Worm (Caenorhabditis elegans) whole organism, L4 larva: ENCODE results near the gene F37H8.6.

Experiments used
- D1046.2 ChIP-seq: fragments of 200-800 bp; sonication (Bioruptor generic); IDR thresholded peaks from 2 replicates; pipeline ENCODE4 v1.3.6; 2022; ENCODE audit warnings: missing genetic modification characterization, missing compliant biosample characterization
- F26F4.8 ChIP-seq: fragments of 200-800 bp; sonication (Bioruptor generic); conservative IDR thresholded peaks from 2 replicates; pipeline ENCODE4 v1.3.6; 2022; ENCODE audit warnings: missing genetic modification characterization, missing compliant biosample characterization
- T20F7.1 ChIP-seq: fragments of 200-800 bp; sonication (Bioruptor generic); optimal IDR thresholded peaks from 2 replicates; lab custom pipeline; 2018; ENCODE audit warnings: mild to moderate bottlenecking, missing genetic modification characterization, missing compliant biosample characterization
- T26A8.4 ChIP-seq: fragments of 200-800 bp; sonication (Bioruptor generic); IDR thresholded peaks from 2 replicates; pipeline ENCODE4 v1.3.6; 2022; ENCODE audit warnings: missing genetic modification characterization, missing compliant biosample characterization
- ZK337.2 ChIP-seq: fragments of 200-800 bp; sonication (Bioruptor generic); IDR thresholded peaks from 2 replicates; pipeline ENCODE4 v1.3.6; 2022; ENCODE audit warnings: missing genetic modification reagents, missing genetic modification characterization, missing compliant biosample characterization
- ZK546.5 ChIP-seq, 2 experiments: sonication (generic microtip); optimal IDR thresholded peaks; 2 replicates each; lab custom pipeline; 2017; ENCODE audit warnings: missing biosample characterization in 2 of 2, missing genetic modification characterization in 2 of 2
- ama-1 ChIP-seq: fragments of 150-350 bp; optimal IDR thresholded peaks from 2 replicates; lab custom pipeline; 2014; ENCODE audit warnings: inconsistent platforms, mixed read lengths
- ceh-44 ChIP-seq: fragments of 200-800 bp; sonication (Bioruptor generic); IDR thresholded peaks from 2 replicates; pipeline ENCODE4 v1.3.6; 2022; ENCODE audit warnings: missing genetic modification reagents, missing genetic modification characterization, missing compliant biosample characterization
- ceh-62 ChIP-seq: sonication (generic microtip); optimal IDR thresholded peaks from 2 replicates; lab custom pipeline; 2017; ENCODE audit warnings: missing biosample characterization, missing genetic modification characterization
- ceh-82 ChIP-seq: sonication (generic microtip); optimal IDR thresholded peaks from 2 replicates; lab custom pipeline; 2017; ENCODE audit warnings: missing biosample characterization, missing genetic modification characterization
- daf-12 ChIP-seq: fragments of 150-350 bp; optimal IDR thresholded peaks from 2 replicates; lab custom pipeline; 2014; ENCODE audit warnings: missing biosample characterization, missing genetic modification reagents, missing genetic modification characterization
- daf-16 ChIP-seq, 3 experiments: sonication (generic microtip); optimal IDR thresholded peaks; 2 replicates each; lab custom pipeline; 2016 to 2017; ENCODE audit warnings: missing genetic modification characterization in 3 of 3, missing genetic modification reagents in 3 of 3, mild to moderate bottlenecking in 2 of 3, missing compliant biosample characterization in 2 of 3, missing biosample characterization in 1 of 3, moderate library complexity in 1 of 3
- daf-19 ChIP-seq: fragments of 200-800 bp; sonication (Bioruptor generic); conservative IDR thresholded peaks from 2 replicates; pipeline ENCODE4 v1.3.6; 2022; ENCODE audit warnings: missing genetic modification characterization, missing compliant biosample characterization
- dpl-1 ChIP-seq: fragments of 150-350 bp; optimal IDR thresholded peaks from 2 replicates; lab custom pipeline; 2014; ENCODE audit warnings: missing biosample characterization, missing genetic modification reagents, missing genetic modification characterization
- duxl-1 ChIP-seq: sonication (generic microtip); optimal IDR thresholded peaks from 2 replicates; lab custom pipeline; 2016; ENCODE audit warnings: mild to moderate bottlenecking, missing genetic modification characterization, moderate library complexity, missing compliant biosample characterization; ENCODE audit not compliant: poor library complexity
- egl-27 ChIP-seq: sonication (generic microtip); optimal IDR thresholded peaks from 3 replicates; lab custom pipeline; 2017; ENCODE audit warnings: missing biosample characterization, missing genetic modification reagents, missing genetic modification characterization
- egl-43 ChIP-seq: fragments of 200-800 bp; sonication (Bioruptor generic); IDR thresholded peaks from 2 replicates; pipeline ENCODE4 v1.3.6; 2022; ENCODE audit warnings: missing genetic modification reagents, missing genetic modification characterization, missing compliant biosample characterization
- fkh-10 ChIP-seq: fragments of 150-350 bp; optimal IDR thresholded peaks from 2 replicates; lab custom pipeline; 2014; ENCODE audit warnings: missing biosample characterization, missing genetic modification reagents, missing genetic modification characterization
- fos-1 ChIP-seq: fragments of 150-350 bp; optimal IDR thresholded peaks from 2 replicates; lab custom pipeline; 2014; ENCODE audit warnings: missing biosample characterization, missing genetic modification characterization
- hlh-30 ChIP-seq: sonication (generic microtip); optimal IDR thresholded peaks from 2 replicates; lab custom pipeline; 2017; ENCODE audit warnings: antibody characterized with exemption, mild to moderate bottlenecking, missing genetic modification characterization, missing compliant biosample characterization; ENCODE audit not compliant: insufficient read depth
- hmg-1.1 ChIP-seq: fragments of 200-800 bp; sonication (Bioruptor generic); IDR thresholded peaks from 2 replicates; pipeline ENCODE4 v1.3.6; 2022; ENCODE audit warnings: missing genetic modification reagents, missing genetic modification characterization, missing compliant biosample characterization
- jun-1 ChIP-seq: fragments of 150-350 bp; optimal IDR thresholded peaks from 2 replicates; lab custom pipeline; 2014; ENCODE audit warnings: missing biosample characterization, missing genetic modification reagents, missing genetic modification characterization
- lin-1 ChIP-seq: fragments of 200-800 bp; sonication (Bioruptor generic); IDR thresholded peaks from 2 replicates; pipeline ENCODE4 v1.3.6; 2022; ENCODE audit warnings: missing genetic modification reagents, missing genetic modification characterization, missing compliant biosample characterization
- lin-29 ChIP-seq: fragments of 200-800 bp; sonication (Bioruptor generic); IDR thresholded peaks from 2 replicates; pipeline ENCODE4 v1.3.6; 2022; ENCODE audit warnings: missing genetic modification reagents, missing genetic modification characterization, missing compliant biosample characterization
- lin-39 ChIP-seq: fragments of 150-350 bp; optimal IDR thresholded peaks from 2 replicates; lab custom pipeline; 2014; ENCODE audit warnings: missing biosample characterization, missing genetic modification reagents, missing genetic modification characterization
- lsy-2 ChIP-seq, 2 experiments: fragments of 150-350 bp in 1 of 2; sonication (generic microtip) in 1 of 2; optimal IDR thresholded peaks; 2 replicates each; lab custom pipeline; 2014 to 2017; ENCODE audit warnings: missing biosample characterization in 2 of 2, missing genetic modification characterization in 2 of 2
- madf-5 ChIP-seq, 2 experiments: fragments of 200-800 bp; sonication (Bioruptor generic); IDR thresholded peaks; 2 replicates each; pipeline ENCODE4 v1.3.6; 2022; ENCODE audit warnings: missing compliant biosample characterization in 2 of 2, missing genetic modification characterization in 2 of 2
- madf-9 ChIP-seq: fragments of 200-800 bp; sonication (Bioruptor generic); conservative IDR thresholded peaks from 2 replicates; pipeline ENCODE4 v1.3.6; 2022; ENCODE audit warnings: missing genetic modification reagents, missing genetic modification characterization, missing compliant biosample characterization
- mdl-1 ChIP-seq, 2 experiments: fragments of 150-350 bp in 1 of 2; sonication (generic microtip) in 1 of 2; optimal IDR thresholded peaks; 2 replicates each; lab custom pipeline; 2014 to 2017; ENCODE audit warnings: missing biosample characterization in 2 of 2, missing genetic modification characterization in 2 of 2
- mdt-29 ChIP-seq: fragments of 200-800 bp; sonication (Bioruptor generic); IDR thresholded peaks from 2 replicates; pipeline ENCODE4 v1.3.6; 2022; ENCODE audit warnings: missing genetic modification reagents, missing genetic modification characterization, missing compliant biosample characterization
- mes-2 ChIP-seq: sonication (generic microtip); optimal IDR thresholded peaks from 2 replicates; lab custom pipeline; 2016; ENCODE audit warnings: missing genotype, mild to moderate bottlenecking, missing genetic modification characterization, missing compliant biosample characterization; ENCODE audit not compliant: poor library complexity, severe bottlenecking
- mxl-3 ChIP-seq: fragments of 200-800 bp; sonication (Bioruptor generic); optimal IDR thresholded peaks from 2 replicates; lab custom pipeline; 2018; ENCODE audit warnings: mild to moderate bottlenecking, missing genetic modification characterization, missing compliant biosample characterization
- nhr-102 ChIP-seq: sonication (generic microtip); optimal IDR thresholded peaks from 2 replicates; lab custom pipeline; 2016; ENCODE audit warnings: mild to moderate bottlenecking, missing genetic modification characterization, moderate library complexity, missing compliant biosample characterization
- nhr-11 ChIP-seq: fragments of 150-350 bp; optimal IDR thresholded peaks from 2 replicates; lab custom pipeline; 2014; ENCODE audit warnings: missing biosample characterization, missing genetic modification characterization
- nhr-111 ChIP-seq: fragments of 200-800 bp; sonication (Bioruptor generic); optimal IDR thresholded peaks from 2 replicates; lab custom pipeline; 2018; ENCODE audit warnings: mild to moderate bottlenecking, missing genetic modification characterization, missing compliant biosample characterization
- nhr-41 ChIP-seq: fragments of 200-800 bp; sonication (Bioruptor generic); IDR thresholded peaks from 2 replicates; pipeline ENCODE4 v1.3.6; 2022; ENCODE audit warnings: missing genetic modification reagents, missing genetic modification characterization, missing compliant biosample characterization
- nhr-48 ChIP-seq: sonication (generic microtip); optimal IDR thresholded peaks from 2 replicates; lab custom pipeline; 2016; ENCODE audit warnings: mild to moderate bottlenecking, missing genetic modification characterization, missing compliant biosample characterization
- nhr-76 ChIP-seq: fragments of 150-350 bp; optimal IDR thresholded peaks from 2 replicates; lab custom pipeline; 2014; ENCODE audit warnings: missing biosample characterization, missing genetic modification characterization
- nhr-77 ChIP-seq: fragments of 150-350 bp; optimal IDR thresholded peaks from 2 replicates; lab custom pipeline; 2014; ENCODE audit warnings: missing biosample characterization, missing genetic modification characterization
- pha-4 ChIP-seq, 2 experiments: fragments of 150-350 bp in 1 of 2; fragments of 200-800 bp in 1 of 2; sonication (Bioruptor generic) in 1 of 2; IDR thresholded peaks in 1 of 2; optimal IDR thresholded peaks in 1 of 2; 2 replicates each; pipeline versions ENCODE4 v1.3.6 to Lab custom; 2014 to 2022; ENCODE audit warnings: missing genetic modification characterization in 2 of 2, missing genetic modification reagents in 2 of 2, missing biosample characterization in 1 of 2, missing compliant biosample characterization in 1 of 2
- php-3 ChIP-seq: fragments of 200-800 bp; sonication (Bioruptor generic); IDR thresholded peaks from 2 replicates; pipeline ENCODE4 v1.3.6; 2022; ENCODE audit warnings: missing genetic modification reagents, missing genetic modification characterization, missing compliant biosample characterization
- snpc-1.2 ChIP-seq: fragments of 200-800 bp; sonication (Bioruptor generic); IDR thresholded peaks from 2 replicates; pipeline ENCODE4 v1.3.6; 2022; ENCODE audit warnings: missing genetic modification reagents, missing genetic modification characterization, missing compliant biosample characterization
- tag-97 ChIP-seq: fragments of 200-800 bp; sonication (Bioruptor generic); IDR thresholded peaks from 2 replicates; pipeline ENCODE4 v1.3.6; 2022; ENCODE audit warnings: missing genetic modification characterization, missing compliant biosample characterization
- tra-1 ChIP-seq: fragments of 200-800 bp; sonication (Bioruptor generic); IDR thresholded peaks from 2 replicates; pipeline ENCODE4 v1.3.6; 2022; ENCODE audit warnings: missing genetic modification reagents, missing genetic modification characterization, missing compliant biosample characterization
- unc-130 ChIP-seq: sonication (generic microtip); optimal IDR thresholded peaks from 2 replicates; lab custom pipeline; 2016; ENCODE audit warnings: missing genetic modification reagents, missing genetic modification characterization, missing compliant biosample characterization
- zfp-3 ChIP-seq: fragments of 200-800 bp; sonication (Bioruptor generic); conservative IDR thresholded peaks from 2 replicates; pipeline ENCODE4 v1.3.6; 2022; ENCODE audit warnings: missing genetic modification reagents, missing genetic modification characterization, missing compliant biosample characterization
- zip-11 ChIP-seq: fragments of 200-800 bp; sonication (Bioruptor generic); IDR thresholded peaks from 2 replicates; pipeline ENCODE4 v1.3.6; 2022; ENCODE audit warnings: missing genetic modification characterization, missing compliant biosample characterization
- ztf-11 ChIP-seq: fragments of 150-350 bp; optimal IDR thresholded peaks from 2 replicates; lab custom pipeline; 2014; ENCODE audit warnings: missing biosample characterization, missing genetic modification characterization

The F37H8.6 gene

ce11 chrII:11149866-11150685, 27.2 kb downstream of the F37H8.6 start (continued):
- peak; percentile 43 for TF ChIP-seq jun-1 (tag; lab: Kevin White, UChicago)
- TF ChIP-seq lin-39: no peak
- TF ChIP-seq T20F7.1 (GFP tag; lab: Kevin White, UChicago): peak; percentile 59
- TF ChIP-seq ceh-82: no peak
- peak; percentile 17 for TF ChIP-seq fos-1
- no peak for TF ChIP-seq ceh-44 (GFP tag; lab: Robert Waterston, UW)
- no peak for TF ChIP-seq ZK546.5 (tag; optimal IDR thresholded peaks at IDR 0.05; lab: Kevin White, UChicago)
- TF ChIP-seq tra-1 (GFP tag; lab: Robert Waterston, UW): peak; percentile 66; the same call in 1 of the 2 replicates
- TF ChIP-seq hmg-1.1 (GFP tag; lab: Robert Waterston, UW): no peak
- TF ChIP-seq mdt-29 (GFP tag; lab: Robert Waterston, UW): 0 out of 2 replicates have a peak, but pooled peaks have one; percentile 11
- peak; percentile 88 for TF ChIP-seq nhr-102 (tag; lab: Kevin White, UChicago)
- TF ChIP-seq php-3 (GFP tag; lab: Robert Waterston, UW): peak; percentile 86
- TF ChIP-seq madf-9 (GFP tag; lab: Robert Waterston, UW): peak; percentile 56; the same call in 1 of the 2 replicates
- peak; percentile 73 for TF ChIP-seq nhr-48 (tag; lab: Kevin White, UChicago)
- TF ChIP-seq nhr-111 (GFP tag; lab: Kevin White, UChicago): no peak
- TF ChIP-seq D1046.2 (GFP tag; lab: Robert Waterston, UW): 0 out of 2 replicates have a peak, but pooled peaks have one; percentile 28
- no peak for TF ChIP-seq egl-27 (tag; lab: Kevin White, UChicago)
- no peak for TF ChIP-seq fkh-10 (GFP tag; lab: Kevin White, UChicago)
- no peak for TF ChIP-seq duxl-1
- no peak for TF ChIP-seq lin-1 (GFP tag; lab: Robert Waterston, UW)
- TF ChIP-seq egl-43 (GFP tag; lab: Robert Waterston, UW): peak; percentile 75
- TF ChIP-seq mes-2 (tag; lab: Kevin White, UChicago): peak; percentile 34
- no peak for TF ChIP-seq ZK337.2
- peak; percentile 89; the same call in 1 of the 2 replicates for TF ChIP-seq zfp-3 (GFP tag; lab: Robert Waterston, UW)
- TF ChIP-seq nhr-11: no peak
- TF ChIP-seq mxl-3: no peak
- peak in 1 of 2 experiments; percentile 15 for TF ChIP-seq lsy-2 (tag; optimal IDR thresholded peaks at IDR 0.05; lab: Kevin White, UChicago)
- no peak for TF ChIP-seq mdl-1 (tag; optimal IDR thresholded peaks at IDR 0.05; lab: Kevin White, UChicago)
- TF ChIP-seq ztf-11 (tag; lab: Kevin White, UChicago): no peak
- TF ChIP-seq tag-97 (GFP tag; lab: Robert Waterston, UW): no peak
- TF ChIP-seq ama-1 (lab: Kevin White, UChicago): no peak
- peak in 1 of 2 experiments; percentile 76 for TF ChIP-seq daf-16 (GFP tag; optimal IDR thresholded peaks at IDR 0.05; lab: Kevin White, UChicago)
- TF ChIP-seq daf-16 (tag; optimal IDR thresholded peaks at IDR 0.05; lab: Kevin White, UChicago): peak; percentile 63
- no peak; the same call in 1 of the 2 replicates for TF ChIP-seq pha-4 (GFP tag; IDR thresholded peaks at IDR 0.05; lab: Robert Waterston, UW)
- TF ChIP-seq pha-4 (tag; optimal IDR thresholded peaks at IDR 0.05; lab: Kevin White, UChicago): no peak
- no peak for TF ChIP-seq nhr-76 (tag; lab: Kevin White, UChicago)
- TF ChIP-seq zip-11 (GFP tag; lab: Robert Waterston, UW): no peak
- no peak for TF ChIP-seq ceh-62 (tag; lab: Kevin White, UChicago)
- TF ChIP-seq unc-130 (GFP tag; lab: Kevin White, UChicago): no peak
- 0 out of 2 replicates have a peak, but pooled peaks have one; percentile 31 for TF ChIP-seq snpc-1.2 (GFP tag; lab: Robert Waterston, UW)
- no peak for TF ChIP-seq lin-29
- no peak for TF ChIP-seq hlh-30
- TF ChIP-seq nhr-77 (tag; lab: Kevin White, UChicago): peak; percentile 98
- no peak for TF ChIP-seq daf-12 (tag; lab: Kevin White, UChicago)
- TF ChIP-seq madf-5 (GFP tag; IDR thresholded peaks at IDR 0.05; lab: Robert Waterston, UW): no peak
- TF ChIP-seq dpl-1 (GFP tag; lab: Kevin White, UChicago): no peak
- TF ChIP-seq T26A8.4 (GFP tag; lab: Robert Waterston, UW): peak; percentile 91
- 0 out of 2 replicates have a peak, but pooled peaks have one; percentile 40 for TF ChIP-seq F26F4.8 (GFP tag; lab: Robert Waterston, UW)
- TF ChIP-seq nhr-41 (GFP tag; lab: Robert Waterston, UW): peak; percentile 57
- TF ChIP-seq daf-19 (GFP tag; lab: Robert Waterston, UW): no peak
